Fruit fly (Drosophila melanogaster) ovary, adult (tissue): ENCODE data around the gene Acbp6.

Experiments used
- CG17801 ChIP-seq: fragments of 200-800 bp; optimal IDR thresholded peaks from 2 replicates; lab custom pipeline; 2019; ENCODE audit warnings: missing biosample characterization, mild to moderate bottlenecking, missing genetic modification characterization, moderate library complexity; ENCODE audit not compliant: partially characterized antibody

The Acbp6 gene

dm6 chr3L:7113010-7113409 lies 15.7 kb upstream of the Acbp6 start:
- no peak for TF ChIP-seq CG17801 (GFP tag; lab: Kevin White, UChicago)

DNA sequence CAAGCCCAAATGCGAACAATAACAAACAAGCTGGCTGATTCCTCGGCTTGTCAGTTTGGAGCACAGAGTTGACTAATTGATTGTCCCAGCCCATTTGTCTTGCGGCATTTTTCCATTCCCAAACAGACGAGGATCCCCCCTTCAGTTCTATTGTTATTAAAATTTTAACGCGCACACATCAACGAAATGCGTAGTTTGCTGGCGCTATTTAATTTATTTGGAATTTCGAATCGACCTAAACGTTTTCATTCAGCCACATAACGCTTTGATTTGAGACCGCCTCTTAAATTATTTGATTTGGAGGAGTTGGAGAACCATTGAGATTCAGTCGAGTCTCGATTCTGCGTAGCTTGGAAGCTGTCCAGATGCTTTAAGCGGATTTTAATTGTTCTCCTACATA lies 12.8 kb upstream of the Acbp6 start:
- no peak for TF ChIP-seq CG17801 (GFP tag; lab: Kevin White, UChicago)

- no peak for TF ChIP-seq CG17801 (GFP tag; lab: Kevin White, UChicago)
Observed at dm6 chr3L:7122136-7122535, 6.6 kb upstream of the Acbp6 start.

- no peak for TF ChIP-seq CG17801 (GFP tag; lab: Kevin White, UChicago)
Observed at dm6 chr3L:7125289-7125955, 3.3 kb upstream of the Acbp6 start, which contains the start of the genes msl-3 and BBS1. Gene msl-3 (minus strand): TSS chr3L:7125533. Gene BBS1 (plus strand): TSS chr3L:7125905.

- TF ChIP-seq CG17801 (GFP tag; lab: Kevin White, UChicago), result no peak
Observed at dm6 chr3L:7130574-7130973, 1.9 kb downstream of the Acbp6 start, which contains the start of gene Acbp3. Gene Acbp3 (plus strand): TSS chr3L:7130874.

DNA sequence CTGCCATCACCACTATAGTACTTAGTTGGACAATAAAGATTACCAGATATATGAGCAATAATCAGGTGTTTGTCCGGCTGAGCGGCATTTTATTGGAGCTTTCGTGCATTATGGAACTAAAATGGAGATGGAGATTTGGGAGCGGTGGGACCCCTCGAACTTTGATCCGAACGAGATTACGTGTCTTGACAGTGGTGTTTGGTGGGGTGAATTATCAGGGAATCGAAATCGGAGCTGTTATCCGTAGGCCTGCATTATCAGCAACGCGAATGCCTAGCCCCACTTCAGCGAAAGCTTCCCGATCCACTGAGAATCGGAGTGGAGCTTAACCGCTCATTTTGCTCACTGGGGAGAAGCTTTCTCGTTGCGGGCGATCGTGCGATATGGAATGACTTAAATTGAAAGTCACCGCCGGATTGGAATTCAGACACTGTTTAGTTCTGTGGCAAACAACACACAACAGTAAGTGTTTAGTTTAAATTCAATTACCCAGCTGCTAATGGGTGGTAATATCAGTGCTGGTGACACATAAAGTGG lies 2.8 kb downstream of the Acbp6 start, which contains the start of gene Acbp2:
Gene Acbp2, plus strand, starts transcription at position 417 of the 537 bp plus-strand sequence.
- peak; percentile 21 for TF ChIP-seq CG17801 (GFP tag; lab: Kevin White, UChicago)

DNA sequence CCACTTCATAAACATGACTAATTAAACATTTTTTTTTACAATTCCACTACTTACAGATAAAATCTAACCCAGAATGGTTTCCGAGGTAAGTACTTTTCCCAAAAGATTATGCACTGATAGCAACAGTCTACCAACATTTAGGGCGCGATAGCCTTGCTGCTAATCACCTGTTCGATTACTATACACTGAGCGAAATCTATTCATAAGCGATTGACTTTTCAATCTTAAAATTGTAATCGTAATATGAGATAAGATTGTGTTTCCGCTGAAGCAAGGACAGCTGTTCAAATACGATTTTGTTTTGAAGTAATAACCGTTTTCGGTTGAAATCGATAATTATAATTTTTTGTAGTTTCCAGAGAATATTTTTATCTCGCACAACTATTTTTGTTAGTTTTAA lies 3.9 kb downstream of the Acbp6 start:
- TF ChIP-seq CG17801 (GFP tag; lab: Kevin White, UChicago), result no peak

DNA sequence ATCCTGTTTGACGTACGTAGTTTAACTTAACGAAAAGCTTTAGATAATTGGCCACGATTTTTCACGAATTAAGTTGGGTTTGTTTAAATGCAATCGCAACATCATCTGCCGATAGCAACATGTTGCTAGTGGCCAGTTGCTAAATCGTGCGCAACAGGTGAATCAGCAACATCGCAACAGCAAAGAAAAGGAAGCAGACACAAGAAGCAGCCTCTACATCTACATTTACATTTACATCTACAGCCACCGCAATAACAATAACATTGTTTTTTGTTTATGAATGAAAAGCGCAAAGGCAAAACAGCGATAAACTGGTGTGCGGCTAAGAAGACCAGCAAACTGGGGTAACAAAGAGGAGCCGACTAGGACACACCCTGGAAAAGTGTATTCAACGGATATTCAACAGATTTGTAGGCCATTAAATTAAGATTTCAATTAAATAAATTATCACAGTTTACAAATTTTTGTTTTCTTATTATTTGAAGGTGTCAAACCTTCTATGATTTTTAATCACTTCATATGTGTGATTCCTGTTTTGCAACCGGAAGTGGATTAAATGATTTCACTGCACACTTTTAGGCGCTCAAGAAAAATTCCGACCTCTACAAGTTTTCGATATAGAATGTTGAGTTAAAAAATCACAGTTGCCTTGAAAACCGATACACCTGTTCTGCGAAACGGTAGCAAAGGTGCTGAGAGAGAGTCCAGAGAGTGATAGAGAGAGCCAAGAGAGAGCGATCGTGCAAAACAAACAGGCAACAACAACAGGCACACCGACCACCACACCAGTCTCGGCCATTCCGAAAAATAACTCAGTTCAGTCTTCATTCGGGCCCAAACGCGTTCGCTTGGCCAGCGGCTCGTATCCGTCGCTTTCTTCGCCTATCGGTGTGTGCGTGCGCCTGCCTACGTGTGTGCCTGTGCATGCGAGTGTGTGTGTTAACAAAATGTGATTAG lies 5.3 kb downstream of the Acbp6 start, which contains the start of gene melt:
Gene melt, plus strand, starts transcription at position 818 of the 957 bp plus-strand sequence.
- TF ChIP-seq CG17801 (GFP tag; lab: Kevin White, UChicago), result peak; percentile 69

DNA sequence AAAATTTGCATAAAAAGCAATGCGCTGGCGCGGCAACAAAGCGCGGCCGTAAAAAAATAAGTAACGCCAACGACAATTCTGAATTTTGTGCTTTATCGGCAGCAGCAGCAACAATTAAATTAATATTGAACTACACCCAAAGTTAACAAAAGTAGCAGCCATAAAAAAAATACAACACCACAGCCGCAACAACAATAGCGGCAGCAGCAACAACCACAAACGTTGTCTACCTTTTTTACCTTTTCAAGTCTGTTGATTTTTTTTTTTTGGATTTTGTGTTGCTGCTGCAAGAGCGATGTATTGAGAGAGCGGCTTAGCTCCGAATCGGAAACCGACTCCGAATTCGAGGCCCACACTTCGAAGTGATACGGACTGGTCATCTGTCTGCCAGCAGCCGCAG lies 6.1 kb downstream of the Acbp6 start:
- peak; percentile 71 for TF ChIP-seq CG17801 (GFP tag; lab: Kevin White, UChicago)

DNA sequence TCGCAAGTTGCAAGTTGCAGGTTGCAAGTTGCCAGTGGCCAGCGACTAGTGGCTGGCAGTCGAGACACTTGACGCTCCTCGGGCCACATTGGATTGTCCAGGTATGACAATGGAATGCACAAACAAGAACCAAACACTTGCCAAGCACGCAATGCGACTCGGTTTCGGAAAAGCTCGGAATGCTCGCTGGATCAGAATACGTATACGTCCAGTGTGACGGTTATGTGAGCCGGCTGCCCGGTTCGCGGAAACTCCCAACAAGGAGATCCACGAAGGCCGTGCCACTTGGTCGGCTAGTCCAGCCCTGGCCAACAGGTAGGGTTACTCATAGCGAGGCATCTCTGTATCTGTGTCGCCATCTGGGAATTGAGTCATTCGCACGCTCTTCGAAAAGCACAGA lies 8.0 kb downstream of the Acbp6 start:
- TF ChIP-seq CG17801 (GFP tag; lab: Kevin White, UChicago), result no peak

dm6 chr3L:7137613-7138189 lies 9.0 kb downstream of the Acbp6 start:
- TF ChIP-seq CG17801 (GFP tag; lab: Kevin White, UChicago), result no peak

dm6 chr3L:7143283-7143682 lies 14.6 kb downstream of the Acbp6 start:
- no peak for TF ChIP-seq CG17801 (GFP tag; lab: Kevin White, UChicago)

- no peak for TF ChIP-seq CG17801 (GFP tag; lab: Kevin White, UChicago)
Observed at dm6 chr3L:7147796-7148195, 19.1 kb downstream of the Acbp6 start.

DNA sequence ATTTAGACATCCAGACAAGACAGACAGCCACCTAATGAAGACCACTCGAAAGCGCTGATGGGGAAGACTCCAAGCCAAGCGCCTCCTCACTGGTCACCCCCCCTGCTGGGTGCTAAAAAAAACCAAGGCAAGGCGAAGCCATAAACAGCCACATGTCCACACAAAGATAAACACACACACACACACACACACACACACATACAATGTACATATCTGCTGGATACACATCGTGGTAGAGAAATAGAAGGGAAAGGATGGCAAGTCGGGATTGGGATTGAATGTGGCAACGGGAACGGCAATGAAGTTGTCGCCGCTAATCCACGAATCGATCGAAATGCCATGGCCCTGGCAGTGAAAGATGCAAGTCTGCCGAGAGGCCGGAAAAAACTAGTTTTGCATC lies 20.7 kb downstream of the Acbp6 start:
- TF ChIP-seq CG17801 (GFP tag; lab: Kevin White, UChicago), result no peak

DNA sequence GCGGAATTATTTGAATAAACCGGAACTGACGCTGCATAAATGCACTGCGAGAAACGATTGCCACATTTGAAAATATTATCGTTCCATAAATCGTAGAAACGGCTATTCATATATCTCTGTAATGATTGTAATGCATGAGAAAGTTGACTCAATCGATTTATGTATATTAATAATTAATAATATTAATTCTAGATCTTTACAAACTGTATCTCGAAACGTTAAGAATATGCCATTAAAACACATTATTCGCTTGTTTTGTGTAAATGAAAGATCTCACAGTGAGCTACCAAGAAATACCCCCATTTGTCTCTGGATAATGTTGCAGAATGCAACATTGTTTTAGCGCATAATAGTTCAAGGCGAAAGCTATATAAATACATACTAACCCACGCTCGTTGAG lies 21.1 kb downstream of the Acbp6 start:
- TF ChIP-seq CG17801 (GFP tag; lab: Kevin White, UChicago), result no peak
